Fruit fly (Drosophila melanogaster): ENCODE data around the gene CG8188.

Gene CG8188

dm6 chrX:17713740-17714135 lies 10.9 kb upstream of the CG8188 start (continued):
- no peak for TF ChIP-seq yki (optimal IDR thresholded peaks at IDR 0.05)
- no peak for TF ChIP-seq exex (tag; optimal IDR thresholded peaks at IDR 0.05)
- TF ChIP-seq dati (GFP tag; IDR thresholded peaks at IDR 0.05) = peak; percentile 37; the same call in 1 of the 2 replicates
- peak; percentile 35; the same call in 1 of the 2 replicates for TF ChIP-seq CkIIα-i1 (GFP tag; IDR thresholded peaks at IDR 0.05)
- peak; percentile 63 for TF ChIP-seq Xbp1 (GFP tag; optimal IDR thresholded peaks at IDR 0.05)
- TF ChIP-seq pan (optimal IDR thresholded peaks at IDR 0.05) = no peak
- TF ChIP-seq pan (GFP tag; optimal IDR thresholded peaks at IDR 0.05 in 1 of 2, IDR thresholded peaks at IDR 0.05 in 1 of 2) = peak in 1 of 2 experiments; percentile 81
- TF ChIP-seq CG7271 (tag; optimal IDR thresholded peaks at IDR 0.05) = no peak
- peak; percentile 54 for TF ChIP-seq CG13296 (GFP tag; optimal IDR thresholded peaks at IDR 0.05)
- TF ChIP-seq jing (GFP tag; optimal IDR thresholded peaks at IDR 0.05) = peak; percentile 37
- TF ChIP-seq CG1602 (GFP tag; optimal IDR thresholded peaks at IDR 0.05) = no peak
- TF ChIP-seq zfh2 (GFP tag; optimal IDR thresholded peaks at IDR 0.05) = peak; percentile 65
- TF ChIP-seq CG6791 (GFP tag; IDR thresholded peaks at IDR 0.05; ENCODE audit: partially characterized antibody) = no peak
- TF ChIP-seq CG13775 (GFP tag; optimal IDR thresholded peaks at IDR 0.05) = no peak
- TF ChIP-seq Sox100B (GFP tag; optimal IDR thresholded peaks at IDR 0.05) = peak; percentile 28
- peak; percentile 83 for TF ChIP-seq CG14014 (GFP tag; IDR thresholded peaks at IDR 0.05)
- TF ChIP-seq seq (GFP tag; IDR thresholded peaks at IDR 0.05) = peak; percentile 70
- TF ChIP-seq ken (GFP tag; IDR thresholded peaks at IDR 0.05) = peak; percentile 86
- no peak for TF ChIP-seq Gsc (GFP tag; IDR thresholded peaks at IDR 0.05)
- peak; percentile 39; the same call in 2 of the 3 replicates for TF ChIP-seq CG11695 (GFP tag; IDR thresholded peaks at IDR 0.05)
- TF ChIP-seq CG2199 (GFP tag; IDR thresholded peaks at IDR 0.05) = peak; percentile 72; the same call in 1 of the 3 replicates
- TF ChIP-seq dmrt11E (tag; optimal IDR thresholded peaks at IDR 0.05) = peak; percentile 45
- TF ChIP-seq CG10267 (tag; optimal IDR thresholded peaks at IDR 0.05) = peak; percentile 55
- TF ChIP-seq pum (GFP tag; optimal IDR thresholded peaks at IDR 0.05) = peak; percentile 73
- TF ChIP-seq CG4282 (GFP tag; optimal IDR thresholded peaks at IDR 0.05) = peak; percentile 38
- TF ChIP-seq CG10431 (GFP tag; optimal IDR thresholded peaks at IDR 0.05) = no peak
- TF ChIP-seq Hr39 (optimal IDR thresholded peaks at IDR 0.05) = no peak
- TF ChIP-seq CG2120 (GFP tag; optimal IDR thresholded peaks at IDR 0.05) = peak; percentile 69
- peak; percentile 14 for TF ChIP-seq CG18764 (GFP tag; optimal IDR thresholded peaks at IDR 0.05)
- TF ChIP-seq CG7556 (GFP tag; optimal IDR thresholded peaks at IDR 0.05) = peak; percentile 48
- no peak for TF ChIP-seq CG7745 (tag; optimal IDR thresholded peaks at IDR 0.05)
- TF ChIP-seq CG17612 (GFP tag; IDR thresholded peaks at IDR 0.05) = peak; percentile 51
- TF ChIP-seq jigr1 (GFP tag; IDR thresholded peaks at IDR 0.05) = peak; percentile 63; the same call in 2 of the 3 replicates
- peak; percentile 83 for TF ChIP-seq CG3726 (GFP tag; IDR thresholded peaks at IDR 0.05)
- TF ChIP-seq CG31441 (GFP tag; IDR thresholded peaks at IDR 0.05) = peak; percentile 64; the same call in 1 of the 2 replicates
- peak; percentile 67; the same call in 1 of the 2 replicates for TF ChIP-seq dimm (GFP tag; IDR thresholded peaks at IDR 0.05)
- no peak for TF ChIP-seq Doc2 (GFP tag; IDR thresholded peaks at IDR 0.05)
- peak; percentile 73 for TF ChIP-seq ssp (GFP tag; IDR thresholded peaks at IDR 0.05)
- peak; percentile 72 for TF ChIP-seq lab (GFP tag; optimal IDR thresholded peaks at IDR 0.05)
- TF ChIP-seq caup (GFP tag; optimal IDR thresholded peaks at IDR 0.05; ENCODE audit: severe bottlenecking) = peak; percentile 50
- peak; percentile 57 for TF ChIP-seq klu (GFP tag; IDR thresholded peaks at IDR 0.05)
- no peak for TF ChIP-seq Poxn (GFP tag; IDR thresholded peaks at IDR 0.05)
- peak; percentile 77 for TF ChIP-seq Side (GFP tag; optimal IDR thresholded peaks at IDR 0.05)
- TF ChIP-seq schlank (tag; optimal IDR thresholded peaks at IDR 0.05) = no peak
- TF ChIP-seq CG12155 (GFP tag; optimal IDR thresholded peaks at IDR 0.05) = peak; percentile 48
- TF ChIP-seq trem (tag; optimal IDR thresholded peaks at IDR 0.05) = peak; percentile 25
- TF ChIP-seq danr (GFP tag; IDR thresholded peaks at IDR 0.05) = peak; percentile 32
- TF ChIP-seq Lhr (GFP tag; optimal IDR thresholded peaks at IDR 0.05) = no peak
- peak; percentile 86 for TF ChIP-seq Rfx (GFP tag; IDR thresholded peaks at IDR 0.05)
- TF ChIP-seq sqz (GFP tag; optimal IDR thresholded peaks at IDR 0.05) = peak; percentile 6
- TF ChIP-seq kni (GFP tag; optimal IDR thresholded peaks at IDR 0.05) = peak; percentile 84
- TF ChIP-seq wek (GFP tag; optimal IDR thresholded peaks at IDR 0.05) = peak; percentile 47
